Fruit fly (Drosophila melanogaster) S2 (cell line): ENCODE measurements around the gene NimC3.

ENCODE experiments used
- CG8478 ChIP-seq: fragments of >200 bp; optimal IDR thresholded peaks from 2 replicates; lab custom pipeline; 2018
- CTCF ChIP-seq, 2 experiments: fragments of >200 bp; optimal IDR thresholded peaks; 2 replicates each; lab custom pipeline; 2018

DNA sequence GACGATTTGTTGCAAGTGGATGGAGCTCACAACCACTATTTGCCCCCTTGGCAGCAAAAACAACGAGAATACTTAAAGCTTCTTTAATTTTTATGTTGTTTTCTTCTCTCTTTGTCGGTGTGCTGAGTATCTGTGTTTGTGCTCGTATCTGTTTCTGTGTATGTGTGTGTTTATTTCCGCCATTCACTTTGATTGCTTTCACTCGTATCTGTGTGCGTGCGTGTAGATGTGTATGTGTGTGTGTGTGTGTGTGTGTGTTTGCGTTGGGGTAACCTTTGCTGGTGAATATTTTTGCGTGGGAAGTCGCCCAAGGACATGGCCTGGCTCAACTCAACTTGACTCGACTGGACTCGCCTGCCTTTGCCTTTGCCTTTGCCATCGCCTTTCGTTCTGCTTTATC, 29.9 kb upstream of the NimC3 start:
- TF ChIP-seq CTCF (optimal IDR thresholded peaks at IDR 0.05; lab: Kevin White, UChicago) (no peak), CG8478 (lab: Kevin White, UChicago) (no peak)
